Worm (Caenorhabditis elegans): Measurements from ENCODE around the gene C46A5.1.

C46A5.1 gene

ce11 chrIV:7783801-7784411 is 20.2 kb downstream of the C46A5.1 start, which contains the start of gene tag-321:
Gene tag-321 (minus strand): TSS chrIV:7783851.
- TF ChIP-seq hlh-11 (tag; optimal IDR thresholded peaks at IDR 0.05) (peak; percentile 36), zip-11 (GFP tag; IDR thresholded peaks at IDR 0.05) (no peak), dmd-6 (GFP tag; IDR thresholded peaks at IDR 0.05) (peak; percentile 60), nhr-77 (tag; optimal IDR thresholded peaks at IDR 0.05) (peak; percentile 32), daf-16 (GFP tag; optimal IDR thresholded peaks at IDR 0.05) (no peak), daf-16 (tag; optimal IDR thresholded peaks at IDR 0.05) (peak; percentile 82), dve-1 (tag; optimal IDR thresholded peaks at IDR 0.05; ENCODE audit: insufficient read depth) (peak; percentile 62), dpl-1 (GFP tag; optimal IDR thresholded peaks at IDR 0.05) (no peak), hlh-30 (tag; optimal IDR thresholded peaks at IDR 0.05; ENCODE audit: insufficient read depth) (peak; percentile 49), nhr-28 (tag; optimal IDR thresholded peaks at IDR 0.05) (peak; percentile 75), mes-2 (tag; optimal IDR thresholded peaks at IDR 0.05; ENCODE audit: poor library complexity, severe bottlenecking) (peak; percentile 28)

- peak; percentile 70 for TF ChIP-seq dve-1 (tag; optimal IDR thresholded peaks at IDR 0.05; ENCODE audit: insufficient read depth)
- TF ChIP-seq mdl-1 (tag; optimal IDR thresholded peaks at IDR 0.05) = no peak
- no peak for TF ChIP-seq F44E2.7 (GFP tag; IDR thresholded peaks at IDR 0.05)
- no peak for TF ChIP-seq zag-1 (tag; optimal IDR thresholded peaks at IDR 0.05)
- no peak for TF ChIP-seq spr-3 (GFP tag; optimal IDR thresholded peaks at IDR 0.05)
- TF ChIP-seq pha-4 (GFP tag; IDR thresholded peaks at IDR 0.05) = no peak
- TF ChIP-seq pha-4 (tag; optimal IDR thresholded peaks at IDR 0.05) = peak; percentile 18
- TF ChIP-seq duxl-1 (tag; optimal IDR thresholded peaks at IDR 0.05; ENCODE audit: poor library complexity) = no peak
- TF ChIP-seq nhr-76 (tag; optimal IDR thresholded peaks at IDR 0.05) = no peak
- TF ChIP-seq ceh-20 (GFP tag; IDR thresholded peaks at IDR 0.05) = no peak
- TF ChIP-seq daf-16 (GFP tag; optimal IDR thresholded peaks at IDR 0.05) = peak in 1 of 2 experiments; percentile 32
- peak; percentile 45 for TF ChIP-seq daf-16 (tag; optimal IDR thresholded peaks at IDR 0.05)
- TF ChIP-seq hlh-11 (tag; optimal IDR thresholded peaks at IDR 0.05) = peak; percentile 32
- TF ChIP-seq T20F7.1 (GFP tag; optimal IDR thresholded peaks at IDR 0.05) = peak; percentile 47
- TF ChIP-seq egl-43 (GFP tag; IDR thresholded peaks at IDR 0.05) = no peak
- no peak for TF ChIP-seq mdt-29 (GFP tag; IDR thresholded peaks at IDR 0.05)
- TF ChIP-seq cey-2 (tag; optimal IDR thresholded peaks at IDR 0.05; ENCODE audit: borderline replicate concordance, insufficient read depth) = no peak
- no peak for TF ChIP-seq aly-2 (tag; optimal IDR thresholded peaks at IDR 0.05)
- TF ChIP-seq nhr-6 (tag; optimal IDR thresholded peaks at IDR 0.05) = peak; percentile 31
- TF ChIP-seq mxl-3 (GFP tag; optimal IDR thresholded peaks at IDR 0.05) = no peak
- TF ChIP-seq ces-1 (GFP tag; optimal IDR thresholded peaks at IDR 0.05) = no peak
- TF ChIP-seq php-3 (GFP tag; IDR thresholded peaks at IDR 0.05) = no peak
- TF ChIP-seq lin-29 (GFP tag; IDR thresholded peaks at IDR 0.05) = no peak
- peak; percentile 42 for TF ChIP-seq nhr-102 (tag; optimal IDR thresholded peaks at IDR 0.05)
- peak in 1 of 2 experiments; percentile 4 for TF ChIP-seq hif-1 (tag; optimal IDR thresholded peaks at IDR 0.05)
- peak; percentile 32 to 92 for TF ChIP-seq lsy-2 (tag; optimal IDR thresholded peaks at IDR 0.05)
- TF ChIP-seq aha-1 (tag) = no peak
- peak; percentile 58 for TF ChIP-seq spr-1 (tag; optimal IDR thresholded peaks at IDR 0.05)
- TF ChIP-seq dmd-6 (GFP tag; IDR thresholded peaks at IDR 0.05) = peak; percentile 25; the same call in 1 of the 2 replicates
- TF ChIP-seq F37D6.2 (tag; optimal IDR thresholded peaks at IDR 0.05) = peak; percentile 16
- TF ChIP-seq D1046.2 (GFP tag; IDR thresholded peaks at IDR 0.05) = no peak
- peak; percentile 11 for TF ChIP-seq ztf-7 (tag; optimal IDR thresholded peaks at IDR 0.05)
- TF ChIP-seq saeg-2 (GFP tag; IDR thresholded peaks at IDR 0.05) = no peak
- TF ChIP-seq Y105C5A.15 (GFP tag; IDR thresholded peaks at IDR 0.05) = no peak
- no peak for TF ChIP-seq daf-8 (GFP tag; IDR thresholded peaks at IDR 0.05)
- TF ChIP-seq lin-38 (GFP tag; IDR thresholded peaks at IDR 0.05) = peak; percentile 96
- TF ChIP-seq ceh-32 (tag; optimal IDR thresholded peaks at IDR 0.05; ENCODE audit: poor library complexity) = no peak
- TF ChIP-seq madf-5 (GFP tag; IDR thresholded peaks at IDR 0.05) = no peak
- peak; percentile 21 for TF ChIP-seq lin-13 (GFP tag; optimal IDR thresholded peaks at IDR 0.05)
- no peak for TF ChIP-seq zip-11 (GFP tag; IDR thresholded peaks at IDR 0.05)
- TF ChIP-seq Y75B8A.6 (GFP tag; IDR thresholded peaks at IDR 0.05) = no peak
- TF ChIP-seq ama-1 (optimal IDR thresholded peaks at IDR 0.05) = peak; percentile 44
Observed at ce11 chrIV:7785506-7786065, 21.9 kb downstream of the C46A5.1 start, which contains the start of gene tag-322. Gene tag-322 (minus strand): TSS chrIV:7785556.
